Fruit fly (Drosophila melanogaster): Measurements from ENCODE around the gene x16.
A peak's percentile ranks its signal among the peaks of the same experiment; 100 is the strongest.

x16 gene

dm6 chr2L:6967422-6968012 is 47.5 kb upstream of the x16 start, which contains the start of gene Sumo (continued):
- TF ChIP-seq bbx (GFP tag; IDR thresholded peaks at IDR 0.05; ENCODE audit: partially characterized antibody) (peak; percentile 100), Hsf (GFP tag; optimal IDR thresholded peaks at IDR 0.05) (no peak), E2f1 (GFP tag; IDR thresholded peaks at IDR 0.05) (0 out of 2 replicates have a peak, but pooled peaks have one; percentile 13), CTCF (GFP tag; optimal IDR thresholded peaks at IDR 0.05) (no peak), emc (GFP tag; optimal IDR thresholded peaks at IDR 0.05) (no peak), usp (GFP tag; optimal IDR thresholded peaks at IDR 0.05) (no peak), Kr (GFP tag; optimal IDR thresholded peaks at IDR 0.05) (no peak), sens (GFP tag) (no peak), nmo (GFP tag; optimal IDR thresholded peaks at IDR 0.05) (peak; percentile 50), Dip3 (GFP tag; optimal IDR thresholded peaks at IDR 0.05) (no peak), klu (GFP tag; IDR thresholded peaks at IDR 0.05) (no peak), nau (GFP tag; optimal IDR thresholded peaks at IDR 0.05) (no peak), sqz (GFP tag; optimal IDR thresholded peaks at IDR 0.05) (peak; percentile 69), CG4424 (GFP tag; optimal IDR thresholded peaks at IDR 0.05) (peak; percentile 20), crol (GFP tag; IDR thresholded peaks at IDR 0.05) (no peak), Dip2 (GFP tag; IDR thresholded peaks at IDR 0.05) (no peak), CG8359 (GFP tag; optimal IDR thresholded peaks at IDR 0.05; ENCODE audit: borderline replicate concordance) (no peak), trem (tag; optimal IDR thresholded peaks at IDR 0.05) (peak; percentile 66), Abd-B (GFP tag; optimal IDR thresholded peaks at IDR 0.05) (peak; percentile 73), CG18476 (GFP tag; optimal IDR thresholded peaks at IDR 0.05) (no peak), CG17829 (tag; optimal IDR thresholded peaks at IDR 0.05) (peak; percentile 32), Hmx (GFP tag; optimal IDR thresholded peaks at IDR 0.05) (no peak), nerfin-2 (GFP tag; IDR thresholded peaks at IDR 0.05; ENCODE audit: partially characterized antibody) (peak; percentile 98), Taf1 (GFP tag; IDR thresholded peaks at IDR 0.05) (0 out of 2 replicates have a peak, but pooled peaks have one; percentile 12), CG11723 (GFP tag; optimal IDR thresholded peaks at IDR 0.05) (no peak), ERR (GFP tag; optimal IDR thresholded peaks at IDR 0.05) (no peak), CG2712 (tag; optimal IDR thresholded peaks at IDR 0.05) (peak; percentile 30), bcd (GFP tag; optimal IDR thresholded peaks at IDR 0.05) (peak; percentile 11), CG14441 (GFP tag; IDR thresholded peaks at IDR 0.05) (peak; percentile 56), sima (GFP tag; optimal IDR thresholded peaks at IDR 0.05) (no peak), HLH3B (GFP tag; IDR thresholded peaks at IDR 0.05) (no peak), CG1603 (tag; optimal IDR thresholded peaks at IDR 0.05) (peak; percentile 66), CG8944 (GFP tag; optimal IDR thresholded peaks at IDR 0.05) (no peak), CG11696 (GFP tag; IDR thresholded peaks at IDR 0.05) (no peak), lov (optimal IDR thresholded peaks at IDR 0.05) (no peak), lov (GFP tag; IDR thresholded peaks at IDR 0.05) (0 out of 3 replicates have a peak, but pooled peaks have one; percentile 38), CG18262 (tag; optimal IDR thresholded peaks at IDR 0.05) (peak; percentile 50), CG12744 (GFP tag; optimal IDR thresholded peaks at IDR 0.05) (no peak), Ptx1 (GFP tag; IDR thresholded peaks at IDR 0.05) (no peak), B-H2 (GFP tag; optimal IDR thresholded peaks at IDR 0.05) (peak; percentile 33), slbo (GFP tag; IDR thresholded peaks at IDR 0.05) (peak; percentile 53), dm (GFP tag; optimal IDR thresholded peaks at IDR 0.05) (peak; percentile 0), CG16813 (GFP tag; IDR thresholded peaks at IDR 0.05; ENCODE audit: partially characterized antibody) (peak; percentile 100), Rfx (GFP tag; IDR thresholded peaks at IDR 0.05) (peak; percentile 76), D19A (tag; optimal IDR thresholded peaks at IDR 0.05) (peak; percentile 9), pan (optimal IDR thresholded peaks at IDR 0.05) (no peak), pan (GFP tag; optimal IDR thresholded peaks at IDR 0.05 in 1 of 2, IDR thresholded peaks at IDR 0.05 in 1 of 2) (peak in 1 of 2 experiments; percentile 43), ssp (GFP tag; IDR thresholded peaks at IDR 0.05) (no peak), eyg (GFP tag; optimal IDR thresholded peaks at IDR 0.05) (no peak), Hmr (GFP tag; optimal IDR thresholded peaks at IDR 0.05) (no peak), so (GFP tag; IDR thresholded peaks at IDR 0.05) (no peak), CG7786 (GFP tag; optimal IDR thresholded peaks at IDR 0.05) (no peak)

Measured in whole organism, embryonic.